Worm (Caenorhabditis elegans): ENCODE measurements around the gene M03B6.3.

DNA sequence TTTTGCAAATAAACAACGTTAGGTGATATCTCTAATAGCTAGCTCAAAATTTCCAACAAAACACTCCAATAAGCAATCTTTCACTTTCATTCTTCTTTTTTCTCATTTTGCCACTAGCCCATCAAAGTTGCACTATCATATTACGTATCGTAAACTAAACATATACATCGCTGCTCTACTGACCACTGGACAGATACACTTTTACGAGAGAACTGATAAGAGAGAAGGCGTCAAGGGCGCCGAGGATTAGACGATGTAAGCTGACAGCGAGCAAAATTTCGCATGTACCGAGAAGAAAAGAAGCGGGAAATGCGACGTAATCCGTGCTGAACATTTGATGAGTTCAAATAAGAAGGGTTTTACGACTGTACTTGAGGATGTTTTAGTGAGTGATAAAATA, 12.5 kb downstream of the M03B6.3 start:
- no peak for TF ChIP-seq him-1 (tag; optimal IDR thresholded peaks at IDR 0.05)
- no peak for TF ChIP-seq W03F9.2 (tag; optimal IDR thresholded peaks at IDR 0.05)

Data from whole organism, L4/young adult.